Worm (Caenorhabditis elegans): Measurements from ENCODE around the gene ptr-13.

ce11 chrII:11155400-11155799, 6.9 kb downstream of the ptr-13 start:
- TF ChIP-seq madf-2 (tag; optimal IDR thresholded peaks at IDR 0.05) (no peak), ceh-34 (tag; optimal IDR thresholded peaks at IDR 0.05) (no peak), hlh-13 (GFP tag; optimal IDR thresholded peaks at IDR 0.05) (no peak), ama-1 (optimal IDR thresholded peaks at IDR 0.05) (no peak), fkh-6 (tag; optimal IDR thresholded peaks at IDR 0.05) (no peak), unc-86 (tag; optimal IDR thresholded peaks at IDR 0.05) (no peak), C38D4.7 (GFP tag; optimal IDR thresholded peaks at IDR 0.05) (no peak), ceh-31 (tag; optimal IDR thresholded peaks at IDR 0.05) (no peak), pqm-1 (tag; optimal IDR thresholded peaks at IDR 0.05) (no peak)

Measured in whole organism, late embryonic.